Worm (Caenorhabditis elegans) whole organism, late embryonic: ENCODE results near the gene F22H10.11.

ENCODE experiments used
- hlh-8 ChIP-seq: sonication (generic microtip); optimal IDR thresholded peaks from 2 replicates; lab custom pipeline; 2016; ENCODE audit warnings: missing genotype, missing genetic modification characterization, missing compliant biosample characterization
- nfya-1 ChIP-seq: sonication (generic microtip); optimal IDR thresholded peaks from 2 replicates; lab custom pipeline; 2017; ENCODE audit warnings: missing genetic modification characterization, mild to moderate bottlenecking, missing compliant biosample characterization, antibody characterized with exemption, moderate library complexity

DNA sequence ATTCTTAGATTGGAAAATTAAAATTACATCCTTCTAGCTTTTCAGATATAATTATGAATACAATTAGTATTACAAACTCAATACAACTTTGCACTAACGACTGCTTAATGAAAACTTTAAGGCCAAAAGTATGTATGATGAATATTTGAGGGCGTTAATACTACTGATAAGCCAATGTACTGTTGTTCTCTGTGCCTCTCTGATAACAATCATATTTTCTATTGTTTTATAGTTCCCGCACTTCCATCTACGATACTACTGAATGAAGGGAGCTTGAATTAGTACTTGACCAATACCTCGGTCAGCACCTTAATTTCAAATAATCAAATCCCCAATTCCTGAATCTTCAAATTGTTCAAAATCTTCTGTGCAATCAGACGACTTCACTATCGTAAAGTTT, 18.7 kb downstream of the F22H10.11 start:
- TF ChIP-seq hlh-8 (tag; lab: Kevin White, UChicago), result no peak
- TF ChIP-seq nfya-1 (tag; lab: Kevin White, UChicago), result no peak
